Fruit fly (Drosophila melanogaster) whole organism, embryonic: Measurements from ENCODE around the gene pyd.

Experiments
- Abd-B ChIP-seq: fragments of 200-800 bp; sonication (Bioruptor generic); optimal IDR thresholded peaks from 2 replicates; lab custom pipeline; 2018; ENCODE audit warnings: missing biosample characterization, mild to moderate bottlenecking, missing genetic modification characterization, moderate library complexity
- B-H2 ChIP-seq: fragments of 200-800 bp; sonication (Bioruptor generic); optimal IDR thresholded peaks from 2 replicates; lab custom pipeline; 2018; ENCODE audit warnings: missing biosample characterization, mild to moderate bottlenecking, missing genetic modification characterization
- CG10267 ChIP-seq: fragments of 200-800 bp; sonication (Bioruptor generic); optimal IDR thresholded peaks from 2 replicates; lab custom pipeline; 2018; ENCODE audit warnings: missing biosample characterization, mild to moderate bottlenecking, missing genetic modification characterization, moderate library complexity
- CG10431 ChIP-seq: fragments of 200-800 bp; sonication (Bioruptor generic); optimal IDR thresholded peaks from 3 replicates; lab custom pipeline; 2018; ENCODE audit warnings: missing biosample characterization, mild to moderate bottlenecking, missing genetic modification characterization
- CG11398 ChIP-seq: fragments of 200-800 bp; sonication (Bioruptor generic); optimal IDR thresholded peaks from 2 replicates; lab custom pipeline; 2016; ENCODE audit warnings: missing biosample characterization, missing genetic modification characterization
- CG11696 ChIP-seq: fragments of 200-800 bp; sonication (Bioruptor generic); IDR thresholded peaks from 2 replicates; pipeline ENCODE4 v1.3.6; 2022; ENCODE audit warnings: missing biosample characterization, missing genetic modification characterization
- CG12155 ChIP-seq: fragments of 200-800 bp; sonication (Bioruptor generic); optimal IDR thresholded peaks from 3 replicates; lab custom pipeline; 2016; ENCODE audit warnings: missing biosample characterization, missing genetic modification characterization
- CG12299 ChIP-seq: fragments of 200-800 bp; sonication (Bioruptor generic); optimal IDR thresholded peaks from 2 replicates; lab custom pipeline; 2018; ENCODE audit warnings: missing biosample characterization, mild to moderate bottlenecking, missing genetic modification characterization
- CG14441 ChIP-seq: fragments of 200-800 bp; sonication (Bioruptor generic); IDR thresholded peaks from 2 replicates; pipeline ENCODE4 v1.3.6; 2022; ENCODE audit warnings: missing biosample characterization, missing genetic modification characterization
- CG17568 ChIP-seq: fragments of 200-800 bp; sonication (Bioruptor generic); optimal IDR thresholded peaks from 2 replicates; lab custom pipeline; 2018; ENCODE audit warnings: missing biosample characterization, mild to moderate bottlenecking, missing genetic modification characterization, moderate library complexity
- CG3281 ChIP-seq: fragments of 200-800 bp; sonication (Bioruptor generic); optimal IDR thresholded peaks from 3 replicates; lab custom pipeline; 2017; ENCODE audit warnings: missing biosample characterization, mild to moderate bottlenecking, missing genetic modification characterization
- CG3726 ChIP-seq: fragments of 200-800 bp; sonication (Bioruptor generic); IDR thresholded peaks from 3 replicates; pipeline ENCODE4, ENCODE4 v1.3.6; 2022; ENCODE audit warnings: missing biosample characterization, missing genetic modification characterization
- CG3847 ChIP-seq: fragments of 200-800 bp; sonication (Bioruptor generic); IDR thresholded peaks from 2 replicates; pipeline ENCODE4 v1.3.6; 2022; ENCODE audit warnings: missing biosample characterization, missing genetic modification characterization
- CG7271 ChIP-seq: fragments of 200-800 bp; sonication (Bioruptor generic); optimal IDR thresholded peaks from 2 replicates; lab custom pipeline; 2018; ENCODE audit warnings: missing biosample characterization, mild to moderate bottlenecking, missing genetic modification characterization, moderate library complexity
- Chrac-16 ChIP-seq: fragments of 200-800 bp; sonication (Bioruptor generic); optimal IDR thresholded peaks from 3 replicates; lab custom pipeline; 2016; ENCODE audit warnings: missing biosample characterization, missing genetic modification characterization
- E2f1 ChIP-seq: fragments of 200-800 bp; sonication (Bioruptor generic); IDR thresholded peaks from 2 replicates; pipeline ENCODE4 v1.3.6; 2022; ENCODE audit warnings: missing biosample characterization, missing genetic modification characterization
- Elba2 ChIP-seq: fragments of 200-800 bp; sonication (Bioruptor generic); optimal IDR thresholded peaks from 3 replicates; lab custom pipeline; 2016; ENCODE audit warnings: missing biosample characterization, missing genetic modification characterization
- HmgZ ChIP-seq: fragments of 200-800 bp; sonication (Bioruptor generic); optimal IDR thresholded peaks from 2 replicates; lab custom pipeline; 2018; ENCODE audit warnings: missing biosample characterization, mild to moderate bottlenecking, missing genetic modification characterization
- MESR4 ChIP-seq: fragments of 200-800 bp; sonication (Bioruptor generic); optimal IDR thresholded peaks from 2 replicates; lab custom pipeline; 2018; ENCODE audit warnings: missing biosample characterization, mild to moderate bottlenecking, missing genetic modification characterization, moderate library complexity
- NFAT ChIP-seq: fragments of 200-800 bp; sonication (Bioruptor generic); IDR thresholded peaks from 2 replicates; pipeline ENCODE4 v1.3.6; 2022; ENCODE audit warnings: missing biosample characterization, missing genetic modification characterization
- Nf-YB ChIP-seq: fragments of 200-800 bp; sonication (Bioruptor generic); optimal IDR thresholded peaks from 3 replicates; lab custom pipeline; 2019; ENCODE audit warnings: missing biosample characterization, mild to moderate bottlenecking, missing genetic modification characterization, moderate library complexity
- Nf-YC ChIP-seq: fragments of 200-800 bp; optimal IDR thresholded peaks from 3 replicates; lab custom pipeline; 2019; ENCODE audit warnings: missing biosample characterization, mild to moderate bottlenecking, missing genetic modification characterization, moderate library complexity
- Optix ChIP-seq: fragments of 200-800 bp; sonication (Bioruptor generic); IDR thresholded peaks from 3 replicates; pipeline ENCODE4 v1.3.6; 2022; ENCODE audit warnings: missing biosample characterization, missing genetic modification characterization
- Poxn ChIP-seq: fragments of 200-800 bp; sonication (Bioruptor generic); IDR thresholded peaks from 2 replicates; pipeline ENCODE4 v1.3.6; 2022; ENCODE audit warnings: missing biosample characterization, missing genetic modification characterization
- Sry-δ ChIP-seq: fragments of 200-800 bp; sonication (Bioruptor generic); optimal IDR thresholded peaks from 2 replicates; lab custom pipeline; 2016; ENCODE audit warnings: missing biosample characterization, missing genetic modification characterization
- Tbp ChIP-seq: fragments of >200 bp; optimal IDR thresholded peaks from 2 replicates; lab custom pipeline; 2018; ENCODE audit warnings: missing biosample characterization, missing genetic modification characterization
- Vsx1 ChIP-seq: fragments of 200-800 bp; sonication (Bioruptor generic); optimal IDR thresholded peaks from 2 replicates; lab custom pipeline; 2017; ENCODE audit warnings: missing biosample characterization, mild to moderate bottlenecking, missing genetic modification characterization, missing genetic modification reagents
- Xrp1 ChIP-seq: fragments of 200-800 bp; sonication (Bioruptor generic); IDR thresholded peaks from 2 replicates; pipeline ENCODE4 v1.3.6; 2022; ENCODE audit warnings: missing biosample characterization, missing genetic modification characterization
- bab2 ChIP-seq: fragments of 200-800 bp; sonication (Bioruptor generic); optimal IDR thresholded peaks from 2 replicates; lab custom pipeline; 2016; ENCODE audit warnings: missing biosample characterization, missing genetic modification characterization
- bbx ChIP-seq: fragments of 200-800 bp; sonication (Bioruptor generic); IDR thresholded peaks from 2 replicates; pipeline ENCODE4 v1.3.6; 2022; ENCODE audit warnings: missing biosample characterization, missing genetic modification characterization; ENCODE audit not compliant: partially characterized antibody
- bowl ChIP-seq: fragments of 200-800 bp; sonication (Bioruptor generic); IDR thresholded peaks from 2 replicates; pipeline ENCODE4 v1.3.6; 2022; ENCODE audit warnings: missing biosample characterization, missing genetic modification characterization
- cad ChIP-seq: fragments of >200 bp; optimal IDR thresholded peaks from 2 replicates; lab custom pipeline; 2017; ENCODE audit warnings: missing biosample characterization, missing genetic modification characterization
- chm ChIP-seq: fragments of 200-800 bp; sonication (Bioruptor generic); IDR thresholded peaks from 2 replicates; pipeline ENCODE4 v1.3.6; 2022; ENCODE audit warnings: missing biosample characterization, missing genetic modification characterization
- corto ChIP-seq: fragments of 200-800 bp; sonication (Bioruptor generic); optimal IDR thresholded peaks from 2 replicates; lab custom pipeline; 2016; ENCODE audit warnings: missing biosample characterization, mild to moderate bottlenecking, missing genetic modification characterization, moderate library complexity
- dysf ChIP-seq: fragments of 200-800 bp; sonication (Bioruptor generic); IDR thresholded peaks from 3 replicates; pipeline ENCODE4 v1.3.6; 2022; ENCODE audit warnings: missing biosample characterization, missing genetic modification characterization
- esg ChIP-seq: fragments of 200-800 bp; sonication (Bioruptor generic); conservative IDR thresholded peaks from 2 replicates; pipeline ENCODE4 v1.3.6; 2022; ENCODE audit warnings: missing biosample characterization, missing genetic modification characterization
- fd102C ChIP-seq: fragments of 200-800 bp; sonication (Bioruptor generic); optimal IDR thresholded peaks from 2 replicates; lab custom pipeline; 2018; ENCODE audit warnings: missing biosample characterization, mild to moderate bottlenecking, missing genetic modification characterization, moderate library complexity
- gem ChIP-seq: fragments of 200-800 bp; sonication (Bioruptor generic); optimal IDR thresholded peaks from 2 replicates; lab custom pipeline; 2019; ENCODE audit warnings: missing biosample characterization, mild to moderate bottlenecking, missing genetic modification characterization, moderate library complexity
- gro ChIP-seq: fragments of 200-800 bp; sonication (Bioruptor generic); optimal IDR thresholded peaks from 2 replicates; lab custom pipeline; 2016; ENCODE audit warnings: missing biosample characterization, missing genetic modification characterization
- hb ChIP-seq: fragments of 200-800 bp; sonication (Bioruptor generic); IDR thresholded peaks from 3 replicates; pipeline ENCODE4 v1.3.6; 2022; ENCODE audit warnings: missing biosample characterization, missing genetic modification characterization; ENCODE audit not compliant: partially characterized antibody
- hkb ChIP-seq, 2 experiments: fragments of 200-800 bp in 1 of 2; fragments of >200 bp in 1 of 2; sonication (Bioruptor generic) in 1 of 2; IDR thresholded peaks in 1 of 2; optimal IDR thresholded peaks in 1 of 2; 2 replicates each; pipeline versions ENCODE4 v1.3.6 to Lab custom; 2017 to 2022; ENCODE audit warnings: missing biosample characterization in 1 of 2, missing genetic modification characterization in 1 of 2
- jigr1 ChIP-seq: fragments of 200-800 bp; sonication (Bioruptor generic); IDR thresholded peaks from 3 replicates; pipeline ENCODE4 v1.3.6; 2022; ENCODE audit warnings: missing biosample characterization, missing genetic modification characterization
- mirr ChIP-seq: fragments of 200-800 bp; sonication (Bioruptor generic); optimal IDR thresholded peaks from 3 replicates; lab custom pipeline; 2018; ENCODE audit warnings: missing biosample characterization, mild to moderate bottlenecking, missing genetic modification characterization
- pita ChIP-seq: fragments of 200-800 bp; sonication (Bioruptor generic); optimal IDR thresholded peaks from 2 replicates; lab custom pipeline; 2017; ENCODE audit warnings: missing biosample characterization, mild to moderate bottlenecking, missing genetic modification characterization
- pnt ChIP-seq: fragments of 200-800 bp; sonication (Bioruptor generic); optimal IDR thresholded peaks from 3 replicates; lab custom pipeline; 2016; ENCODE audit warnings: missing biosample characterization, missing genetic modification characterization
- psq ChIP-seq: fragments of 200-800 bp; sonication (Bioruptor generic); optimal IDR thresholded peaks from 2 replicates; lab custom pipeline; 2017; ENCODE audit warnings: missing biosample characterization, missing genetic modification characterization
- rib ChIP-seq: fragments of 200-800 bp; sonication (Bioruptor generic); IDR thresholded peaks from 2 replicates; pipeline ENCODE4 v1.3.6; 2022; ENCODE audit warnings: missing biosample characterization, missing genetic modification characterization
- sob ChIP-seq: fragments of 200-800 bp; sonication (Bioruptor generic); IDR thresholded peaks from 2 replicates; pipeline ENCODE4 v1.3.6; 2022; ENCODE audit warnings: missing biosample characterization, missing genetic modification characterization
- zfh1 ChIP-seq: fragments of 200-800 bp; sonication (Bioruptor generic); IDR thresholded peaks from 3 replicates; pipeline ENCODE4 v1.3.6; 2022; ENCODE audit warnings: missing biosample characterization, missing genetic modification characterization

pyd gene

dm6 chr3R:8938494-8939404 is 7.1 kb upstream of the pyd start, which contains the start of gene ScsbetaA (continued):
- no peak for TF ChIP-seq Elba2 (GFP tag; lab: Kevin White, UChicago)
- peak; percentile 87 for TF ChIP-seq bbx (GFP tag; lab: Robert Waterston, UW)
- TF ChIP-seq CG10431 (GFP tag; lab: Kevin White, UChicago) = no peak
- no peak for TF ChIP-seq Poxn (GFP tag; lab: Robert Waterston, UW)
- no peak for TF ChIP-seq NFAT (GFP tag; lab: Robert Waterston, UW)
- peak; percentile 24 for TF ChIP-seq B-H2 (GFP tag; lab: Kevin White, UChicago)
- TF ChIP-seq Tbp = no peak
- no peak for TF ChIP-seq corto (GFP tag; lab: Kevin White, UChicago)
- TF ChIP-seq jigr1 (GFP tag; lab: Robert Waterston, UW) = no peak
- no peak for TF ChIP-seq CG11696 (GFP tag; lab: Robert Waterston, UW)
- no peak for TF ChIP-seq CG3726
- TF ChIP-seq CG17568 (GFP tag; lab: Kevin White, UChicago) = peak; percentile 13
- peak; percentile 96 for TF ChIP-seq Sry-δ (GFP tag; lab: Kevin White, UChicago)
- no peak for TF ChIP-seq Nf-YB (GFP tag; lab: Kevin White, UChicago)
- TF ChIP-seq CG14441 (GFP tag; lab: Robert Waterston, UW) = no peak
- no peak for TF ChIP-seq cad (GFP tag; lab: Kevin White, UChicago)
- no peak for TF ChIP-seq gro (GFP tag; lab: Kevin White, UChicago)
- peak; percentile 15 for TF ChIP-seq CG10267 (tag; lab: Kevin White, UChicago)
- TF ChIP-seq rib = peak; percentile 38; the same call in 1 of the 2 replicates
- TF ChIP-seq mirr (GFP tag; lab: Kevin White, UChicago) = peak; percentile 88
- peak; percentile 76; the same call in 2 of the 3 replicates for TF ChIP-seq hb
- TF ChIP-seq Xrp1 = no peak
- peak; percentile 31 for TF ChIP-seq CG3281
- peak; percentile 13 for TF ChIP-seq Vsx1 (GFP tag; lab: Kevin White, UChicago)
- peak; percentile 71 for TF ChIP-seq HmgZ
- no peak for TF ChIP-seq zfh1
- TF ChIP-seq chm = no peak
- peak; percentile 37; the same call in 1 of the 2 replicates for TF ChIP-seq sob (GFP tag; lab: Robert Waterston, UW)
- no peak for TF ChIP-seq hkb (optimal IDR thresholded peaks at IDR 0.05; lab: Kevin White, UChicago)
- TF ChIP-seq hkb (GFP tag; IDR thresholded peaks at IDR 0.05; lab: Robert Waterston, UW) = no peak
- no peak for TF ChIP-seq esg
- TF ChIP-seq CG12155 = peak; percentile 11
- no peak for TF ChIP-seq pnt (GFP tag; lab: Kevin White, UChicago)
- TF ChIP-seq Chrac-16 (GFP tag; lab: Kevin White, UChicago) = no peak
- TF ChIP-seq fd102C (GFP tag; lab: Kevin White, UChicago) = no peak
- TF ChIP-seq pita (GFP tag; lab: Kevin White, UChicago) = peak; percentile 59
- no peak for TF ChIP-seq gem (tag; lab: Kevin White, UChicago)
- TF ChIP-seq psq (GFP tag; lab: Kevin White, UChicago) = no peak
- TF ChIP-seq CG11398 (GFP tag; lab: Kevin White, UChicago) = no peak
- peak; percentile 68 for TF ChIP-seq MESR4 (GFP tag; lab: Kevin White, UChicago)
- no peak for TF ChIP-seq dysf (GFP tag; lab: Robert Waterston, UW)
- no peak for TF ChIP-seq bab2 (GFP tag; lab: Kevin White, UChicago)
- peak; percentile 84 for TF ChIP-seq Abd-B (GFP tag; lab: Kevin White, UChicago)
- no peak for TF ChIP-seq CG3847 (GFP tag; lab: Robert Waterston, UW)
- no peak for TF ChIP-seq E2f1
- TF ChIP-seq Optix (GFP tag; lab: Robert Waterston, UW) = no peak
- peak; percentile 14 for TF ChIP-seq Nf-YC (tag; lab: Kevin White, UChicago)
- no peak for TF ChIP-seq bowl (GFP tag; lab: Robert Waterston, UW)
- no peak for TF ChIP-seq CG7271
- no peak for TF ChIP-seq CG12299 (tag; lab: Kevin White, UChicago)
